Worm (Caenorhabditis elegans): ENCODE data around the gene hda-1.

DNA sequence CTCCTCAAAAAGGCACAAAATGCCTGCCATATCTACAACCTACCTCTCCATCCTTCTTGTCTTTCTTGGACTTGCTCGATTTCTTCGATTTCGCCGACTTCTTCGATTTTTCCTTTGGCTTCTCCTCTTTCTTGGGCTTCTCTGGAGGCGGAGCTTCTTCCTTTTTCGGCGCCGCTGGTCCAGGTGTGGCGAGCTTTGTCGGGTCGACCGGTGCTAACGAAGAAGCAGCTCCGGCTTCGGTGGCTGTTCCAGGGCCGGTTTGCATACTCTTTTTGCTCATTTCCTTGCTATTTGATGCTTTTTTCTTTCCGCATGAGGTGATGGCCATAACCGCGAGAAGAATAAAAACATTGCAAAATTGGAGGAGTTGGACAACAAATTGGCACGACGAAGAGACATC lies 44.7 kb upstream of the hda-1 start:
- TF ChIP-seq lin-11 (tag; optimal IDR thresholded peaks at IDR 0.05) (no peak), unc-55 (GFP tag; optimal IDR thresholded peaks at IDR 0.05) (no peak), npax-4 (tag; optimal IDR thresholded peaks at IDR 0.05) (no peak), ttx-3 (tag; optimal IDR thresholded peaks at IDR 0.05) (no peak), C08G9.2 (tag; optimal IDR thresholded peaks at IDR 0.05) (no peak)

Data from whole organism, late embryonic.